Worm (Caenorhabditis elegans): Measurements from ENCODE around the gene hpr-17.

DNA sequence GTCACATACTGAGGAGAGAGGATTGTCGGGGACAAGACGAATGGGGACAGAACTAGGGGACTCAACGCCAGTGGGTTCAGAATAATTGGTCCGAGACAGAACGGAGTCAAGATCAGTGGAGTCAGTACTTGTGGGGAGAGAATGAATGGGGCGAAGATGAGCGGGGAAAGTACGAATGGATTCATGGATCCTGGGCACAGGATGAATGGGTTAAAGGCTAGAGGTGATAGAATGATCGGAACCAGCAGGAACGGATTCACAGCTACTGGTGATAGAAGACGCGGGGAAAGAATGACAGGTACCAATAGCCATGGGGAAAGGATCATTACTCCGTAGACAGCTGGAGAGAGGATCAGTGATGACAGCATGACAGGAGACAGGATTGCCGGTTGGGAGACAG, 17.3 kb downstream of the hpr-17 start:
- TF ChIP-seq akir-1 (GFP tag; optimal IDR thresholded peaks at IDR 0.05) (no peak), B0035.1 (tag; optimal IDR thresholded peaks at IDR 0.05) (no peak), madf-8 (GFP tag; conservative IDR thresholded peaks at IDR 0.05) (no peak)

Data from whole organism, young adult.